Fruit fly (Drosophila melanogaster): ENCODE measurements around the gene CG5916.
A peak's percentile ranks its signal among the peaks of the same experiment; 100 is the strongest.

The CG5916 gene

DNA sequence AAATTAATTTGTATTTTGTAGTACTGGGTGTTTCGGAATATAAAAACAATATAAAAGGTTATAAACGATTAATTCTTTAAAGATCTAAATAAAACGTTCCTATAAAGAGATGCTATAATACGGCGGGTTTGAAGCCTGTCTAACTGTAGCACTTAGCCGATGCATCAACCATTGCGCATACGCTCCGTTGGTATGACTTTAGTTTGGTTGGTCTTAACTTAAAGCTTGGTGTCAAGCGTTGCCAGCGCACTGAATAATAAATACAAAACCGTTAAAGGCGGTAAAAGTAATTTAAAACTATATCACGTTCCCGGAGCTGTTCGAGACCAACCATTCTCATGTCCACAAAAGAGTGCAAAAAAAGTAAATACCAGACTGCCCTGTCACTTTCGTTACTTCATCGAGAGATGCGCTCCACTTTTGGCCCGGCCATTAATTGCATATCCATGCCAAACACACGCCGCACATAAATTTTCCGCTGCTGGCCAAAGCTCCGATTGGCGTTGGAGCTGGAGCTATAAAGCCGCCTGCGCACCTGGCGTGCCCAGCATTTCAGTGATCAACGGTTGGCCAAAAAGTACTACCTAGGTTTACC is 33.7 kb downstream of the CG5916 start, which contains the start of gene CG8927:
TSS of gene CG8927 (plus strand) at position 545 of the 595 bp plus-strand sequence.
- peak; percentile 9 for TF ChIP-seq Myc (optimal IDR thresholded peaks at IDR 0.05)
- TF ChIP-seq Rel (GFP tag; optimal IDR thresholded peaks at IDR 0.05) = no peak
- no peak for TF ChIP-seq Rel (tag; optimal IDR thresholded peaks at IDR 0.05)

DNA sequence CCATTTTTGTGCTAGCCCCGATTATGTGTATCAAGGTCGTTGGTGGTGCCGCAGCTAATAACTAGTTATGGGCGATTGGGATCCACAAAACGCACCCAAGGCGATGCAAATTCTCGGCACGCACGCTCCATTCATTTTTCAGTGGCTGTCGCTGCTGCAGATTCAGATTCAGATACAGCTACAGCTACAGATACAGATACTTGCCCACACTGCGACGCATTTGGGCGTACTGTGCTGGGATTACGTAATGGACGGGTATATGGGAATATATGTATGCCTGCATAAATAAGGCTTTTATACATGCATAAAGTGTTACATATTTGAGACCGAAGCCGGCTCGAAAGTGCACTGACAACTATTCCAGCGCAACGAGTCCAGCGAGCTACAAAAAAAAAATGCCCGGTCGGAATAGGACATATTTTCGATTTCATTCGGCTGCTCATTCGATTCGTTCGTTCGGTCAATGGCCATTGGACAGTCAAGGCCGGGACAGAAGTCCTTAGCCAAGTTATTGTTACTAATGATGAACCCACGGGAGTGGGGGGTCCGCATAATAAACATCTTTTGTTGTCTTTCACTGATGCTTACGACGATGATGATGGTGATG is 35.5 kb downstream of the CG5916 start:
- TF ChIP-seq Hnf4 (GFP tag; optimal IDR thresholded peaks at IDR 0.05) (no peak), CrebA (GFP tag; optimal IDR thresholded peaks at IDR 0.05; ENCODE audit: borderline replicate concordance) (no peak), Hr78 (GFP tag; optimal IDR thresholded peaks at IDR 0.05) (no peak), dsf (GFP tag; optimal IDR thresholded peaks at IDR 0.05; ENCODE audit: borderline replicate concordance) (no peak), br (GFP tag; optimal IDR thresholded peaks at IDR 0.05) (no peak), Mio (GFP tag; optimal IDR thresholded peaks at IDR 0.05) (no peak), fru (GFP tag; optimal IDR thresholded peaks at IDR 0.05) (no peak), dl (GFP tag; optimal IDR thresholded peaks at IDR 0.05; ENCODE audit: insufficient read depth in 1 of 2, partially characterized antibody in 2 of 2) (no peak), woc (GFP tag; optimal IDR thresholded peaks at IDR 0.05) (no peak), CG32264 (GFP tag; optimal IDR thresholded peaks at IDR 0.05) (no peak), h (GFP tag; optimal IDR thresholded peaks at IDR 0.05) (no peak), foxo (GFP tag; optimal IDR thresholded peaks at IDR 0.05) (no peak), pan (optimal IDR thresholded peaks at IDR 0.05) (no peak), tai (GFP tag; optimal IDR thresholded peaks at IDR 0.05) (no peak), N (GFP tag; optimal IDR thresholded peaks at IDR 0.05) (no peak), Dif (GFP tag; optimal IDR thresholded peaks at IDR 0.05; ENCODE audit: partially characterized antibody) (no peak), Rel (GFP tag; optimal IDR thresholded peaks at IDR 0.05) (no peak), Rel (tag; optimal IDR thresholded peaks at IDR 0.05) (no peak), jim (GFP tag; optimal IDR thresholded peaks at IDR 0.05) (no peak)

DNA sequence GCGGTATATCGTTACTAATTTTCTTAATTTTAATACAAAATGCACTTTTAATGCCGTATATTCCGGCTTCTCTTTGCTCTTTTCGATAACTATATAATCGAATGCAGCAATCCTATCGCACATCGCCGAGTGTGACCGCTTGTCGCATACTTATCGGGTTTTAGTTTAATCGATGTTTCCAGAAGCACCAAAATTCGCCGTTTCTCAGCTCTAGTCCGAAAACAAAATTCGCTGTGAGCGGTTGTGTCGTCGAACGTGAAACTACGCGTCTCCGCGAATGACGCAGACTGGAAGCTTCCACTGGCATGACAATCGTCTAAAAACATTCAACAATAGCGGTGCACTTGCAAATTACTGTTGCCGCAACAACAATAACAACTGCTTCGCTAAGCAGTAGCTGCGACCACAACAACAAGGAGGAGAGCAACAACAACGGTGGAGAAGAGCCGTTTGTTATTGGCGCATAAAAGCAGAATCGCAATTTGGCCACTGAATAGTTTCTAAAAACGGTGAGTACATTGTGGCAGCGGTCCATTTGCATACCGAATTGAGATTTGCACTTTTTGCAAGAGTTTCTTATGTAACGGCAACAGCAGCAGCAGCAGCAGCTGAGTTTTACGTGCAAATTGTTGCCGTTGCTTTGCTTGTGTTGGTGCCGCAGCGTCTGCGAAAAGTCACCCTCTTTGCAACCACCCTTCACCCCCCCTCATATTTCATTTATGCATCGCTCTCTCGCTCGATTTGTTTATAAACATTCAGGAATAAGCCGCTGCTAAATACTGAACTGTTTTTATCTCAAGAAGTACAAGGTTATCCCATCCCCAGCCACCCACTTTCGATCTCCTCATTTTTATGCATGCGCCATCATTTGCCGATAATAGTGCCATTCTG is 40.2 kb downstream of the CG5916 start, which contains the start of gene sra:
TSS of gene sra (plus strand) at position 209 of the 891 bp plus-strand sequence.
- no peak for TF ChIP-seq Hr78 (GFP tag; optimal IDR thresholded peaks at IDR 0.05)
- TF ChIP-seq Abd-B (GFP tag; optimal IDR thresholded peaks at IDR 0.05) = no peak
- TF ChIP-seq brk (GFP tag; optimal IDR thresholded peaks at IDR 0.05) = no peak
- TF ChIP-seq Hr83 (GFP tag; optimal IDR thresholded peaks at IDR 0.05; ENCODE audit: poor library complexity, severe bottlenecking) = peak; percentile 89
- TF ChIP-seq Myc (optimal IDR thresholded peaks at IDR 0.05) = no peak
- peak; percentile 69 for TF ChIP-seq jim (GFP tag; optimal IDR thresholded peaks at IDR 0.05)
- no peak for TF ChIP-seq Vsx2 (GFP tag; optimal IDR thresholded peaks at IDR 0.05; ENCODE audit: partially characterized antibody)
- TF ChIP-seq GATAd (GFP tag; optimal IDR thresholded peaks at IDR 0.05) = no peak
- peak; percentile 27 for TF ChIP-seq h (GFP tag; optimal IDR thresholded peaks at IDR 0.05)
- no peak for TF ChIP-seq psq (GFP tag; optimal IDR thresholded peaks at IDR 0.05)
- no peak for TF ChIP-seq CG32264 (GFP tag; optimal IDR thresholded peaks at IDR 0.05)
- TF ChIP-seq pan (optimal IDR thresholded peaks at IDR 0.05) = no peak
- peak; percentile 64 for TF ChIP-seq Jra (GFP tag; optimal IDR thresholded peaks at IDR 0.05)
- peak in 1 of 2 experiments; percentile 49 for TF ChIP-seq foxo (GFP tag; optimal IDR thresholded peaks at IDR 0.05)
- peak; percentile 10 for TF ChIP-seq dsf (GFP tag; optimal IDR thresholded peaks at IDR 0.05; ENCODE audit: borderline replicate concordance)
- TF ChIP-seq sv (GFP tag; optimal IDR thresholded peaks at IDR 0.05) = no peak
- TF ChIP-seq dmrt93B (GFP tag; optimal IDR thresholded peaks at IDR 0.05) = no peak
- no peak for TF ChIP-seq woc (GFP tag; optimal IDR thresholded peaks at IDR 0.05)
- TF ChIP-seq Dif (GFP tag; optimal IDR thresholded peaks at IDR 0.05; ENCODE audit: partially characterized antibody) = no peak
- peak; percentile 21 for TF ChIP-seq Sp1 (GFP tag; optimal IDR thresholded peaks at IDR 0.05)
- TF ChIP-seq rgr (GFP tag; optimal IDR thresholded peaks at IDR 0.05) = peak; percentile 56
- no peak for TF ChIP-seq HLH106 (tag; optimal IDR thresholded peaks at IDR 0.05)
- no peak for TF ChIP-seq Mio (GFP tag; optimal IDR thresholded peaks at IDR 0.05)
- TF ChIP-seq Rel (GFP tag; optimal IDR thresholded peaks at IDR 0.05) = no peak
- peak; percentile 43 for TF ChIP-seq Rel (tag; optimal IDR thresholded peaks at IDR 0.05)
- TF ChIP-seq usp (GFP tag; optimal IDR thresholded peaks at IDR 0.05) = no peak
- peak; percentile 2 for TF ChIP-seq fru (GFP tag; optimal IDR thresholded peaks at IDR 0.05)
- TF ChIP-seq lola (GFP tag; optimal IDR thresholded peaks at IDR 0.05) = no peak
- no peak for TF ChIP-seq CG9705 (GFP tag; optimal IDR thresholded peaks at IDR 0.05)
- no peak for TF ChIP-seq OdsH (GFP tag; optimal IDR thresholded peaks at IDR 0.05)
- TF ChIP-seq CrebA (GFP tag; optimal IDR thresholded peaks at IDR 0.05; ENCODE audit: borderline replicate concordance) = no peak
- TF ChIP-seq br (GFP tag; optimal IDR thresholded peaks at IDR 0.05) = no peak

All from whole organism, wandering third instar larva.